Worm (Caenorhabditis elegans): ENCODE measurements around the gene srz-82.
"Not testable (repeated sequence)": the region's sequence is repeated elsewhere in the genome, so short reads cannot be mapped to it uniquely, and the experiment has no call there.

ce11 chrIV:3455437-3455836 is 27.3 kb upstream of the srz-82 start:
- TF ChIP-seq pqm-1 (tag; optimal IDR thresholded peaks at IDR 0.05); ceh-30 (tag; optimal IDR thresholded peaks at IDR 0.05); eyg-1 (tag; optimal IDR thresholded peaks at IDR 0.05); dmd-4 (tag; optimal IDR thresholded peaks at IDR 0.05; ENCODE audit: borderline replicate concordance): not testable (repeated sequence)
